Worm (Caenorhabditis elegans) whole organism, L2 larva: ENCODE data around the gene bath-28.

Experiments used
- C34F6.9 ChIP-seq: fragments of 150-350 bp; optimal IDR thresholded peaks from 2 replicates; lab custom pipeline; 2014; ENCODE audit warnings: missing biosample characterization, missing genetic modification characterization
- F13H6.1 ChIP-seq: sonication (generic microtip); optimal IDR thresholded peaks from 2 replicates; lab custom pipeline; 2016; ENCODE audit warnings: missing genetic modification characterization, missing compliant biosample characterization
- Y55F3AM.14 ChIP-seq: fragments of 200-800 bp; sonication (Bioruptor generic); optimal IDR thresholded peaks from 2 replicates; lab custom pipeline; 2018; ENCODE audit warnings: mild to moderate bottlenecking, missing genetic modification characterization, missing compliant biosample characterization
- ZK546.5 ChIP-seq: sonication (generic microtip); optimal IDR thresholded peaks from 2 replicates; lab custom pipeline; 2017; ENCODE audit warnings: missing biosample characterization, missing genetic modification characterization
- alr-1 ChIP-seq: fragments of 150-350 bp; optimal IDR thresholded peaks from 2 replicates; lab custom pipeline; 2014; ENCODE audit warnings: missing biosample characterization, missing genetic modification characterization
- aly-2 ChIP-seq: fragments of 150-350 bp; optimal IDR thresholded peaks from 2 replicates; lab custom pipeline; 2014; ENCODE audit warnings: missing biosample characterization, missing genetic modification characterization
- blmp-1 ChIP-seq: sonication (generic microtip); optimal IDR thresholded peaks from 2 replicates; lab custom pipeline; 2017; ENCODE audit warnings: missing genetic modification characterization, mild to moderate bottlenecking, missing compliant biosample characterization, antibody characterized with exemption, moderate library complexity; ENCODE audit not compliant: insufficient read depth
- ceh-16 ChIP-seq: fragments of 150-350 bp; optimal IDR thresholded peaks from 2 replicates; lab custom pipeline; 2014; ENCODE audit warnings: missing biosample characterization, missing genetic modification characterization
- crh-2 ChIP-seq: sonication (generic microtip); optimal IDR thresholded peaks from 2 replicates; lab custom pipeline; 2017; ENCODE audit warnings: missing biosample characterization, missing genetic modification characterization
- dmd-4 ChIP-seq: sonication (generic microtip); optimal IDR thresholded peaks from 2 replicates; lab custom pipeline; 2017; ENCODE audit warnings: missing biosample characterization, missing genetic modification characterization
- egl-27 ChIP-seq: sonication (generic microtip); optimal IDR thresholded peaks from 3 replicates; lab custom pipeline; 2017; ENCODE audit warnings: missing biosample characterization, missing genetic modification reagents, missing genetic modification characterization
- elt-1 ChIP-seq: fragments of 150-350 bp; optimal IDR thresholded peaks from 2 replicates; lab custom pipeline; 2014; ENCODE audit warnings: missing biosample characterization, missing genetic modification characterization
- fos-1 ChIP-seq: fragments of 150-350 bp; optimal IDR thresholded peaks from 2 replicates; lab custom pipeline; 2014; ENCODE audit warnings: missing biosample characterization, missing genetic modification characterization
- gmeb-1 ChIP-seq: fragments of 150-350 bp; optimal IDR thresholded peaks from 2 replicates; lab custom pipeline; 2014; ENCODE audit warnings: missing biosample characterization, missing genetic modification characterization
- lin-13 ChIP-seq: fragments of 150-350 bp; optimal IDR thresholded peaks from 2 replicates; lab custom pipeline; 2014; ENCODE audit warnings: missing biosample characterization, missing genetic modification reagents, missing genetic modification characterization
- lsy-2 ChIP-seq, 2 experiments: fragments of 150-350 bp in 1 of 2; sonication (generic microtip) in 1 of 2; optimal IDR thresholded peaks; 2 replicates each; lab custom pipeline; 2014 to 2017; ENCODE audit warnings: missing biosample characterization in 2 of 2, missing genetic modification characterization in 2 of 2
- mdl-1 ChIP-seq, 2 experiments: fragments of 150-350 bp in 1 of 2; sonication (generic microtip) in 1 of 2; optimal IDR thresholded peaks; 2 replicates each; lab custom pipeline; 2017; ENCODE audit warnings: missing biosample characterization in 2 of 2, missing genetic modification characterization in 2 of 2
- nhr-12 ChIP-seq: fragments of 150-350 bp; optimal IDR thresholded peaks from 2 replicates; lab custom pipeline; 2014; ENCODE audit warnings: missing biosample characterization, missing genetic modification characterization
- nhr-129 ChIP-seq: fragments of 150-350 bp; optimal IDR thresholded peaks from 2 replicates; lab custom pipeline; 2014; ENCODE audit warnings: missing biosample characterization, missing genetic modification characterization
- nhr-21 ChIP-seq: fragments of 150-350 bp; optimal IDR thresholded peaks from 2 replicates; lab custom pipeline; 2014; ENCODE audit warnings: missing biosample characterization, missing genetic modification characterization
- nhr-23 ChIP-seq: fragments of 150-350 bp; optimal IDR thresholded peaks from 2 replicates; lab custom pipeline; 2014; ENCODE audit warnings: missing biosample characterization, missing genetic modification reagents, missing genetic modification characterization
- nhr-237 ChIP-seq: fragments of 150-350 bp; optimal IDR thresholded peaks from 2 replicates; lab custom pipeline; 2014; ENCODE audit warnings: missing biosample characterization, missing genetic modification characterization
- nhr-25 ChIP-seq: fragments of 150-350 bp; sonication (generic microtip); optimal IDR thresholded peaks from 3 replicates; lab custom pipeline; 2014; ENCODE audit warnings: missing biosample characterization, missing genetic modification characterization
- nhr-77 ChIP-seq: fragments of 150-350 bp; optimal IDR thresholded peaks from 2 replicates; lab custom pipeline; 2014; ENCODE audit warnings: missing biosample characterization, missing genetic modification characterization
- peb-1 ChIP-seq: fragments of 150-350 bp; optimal IDR thresholded peaks from 2 replicates; lab custom pipeline; 2014; ENCODE audit warnings: missing biosample characterization, missing genetic modification characterization
- sem-4 ChIP-seq: fragments of 150-350 bp; optimal IDR thresholded peaks from 2 replicates; lab custom pipeline; 2014; ENCODE audit warnings: missing biosample characterization, missing genetic modification reagents, missing genetic modification characterization
- skn-1 ChIP-seq: sonication (generic microtip); optimal IDR thresholded peaks from 2 replicates; lab custom pipeline; 2017; ENCODE audit warnings: missing biosample characterization, missing genetic modification characterization
- sma-3 ChIP-seq: sonication (generic microtip); optimal IDR thresholded peaks from 2 replicates; lab custom pipeline; 2016; ENCODE audit warnings: missing genetic modification reagents, missing genetic modification characterization, missing compliant biosample characterization
- sma-9 ChIP-seq, 2 experiments: fragments of 150-350 bp in 1 of 2; sonication (generic microtip) in 1 of 2; optimal IDR thresholded peaks; 2 replicates each; lab custom pipeline; 2014 to 2016; ENCODE audit warnings: missing genetic modification characterization in 2 of 2, mild to moderate bottlenecking in 1 of 2, missing biosample characterization in 1 of 2, missing compliant biosample characterization in 1 of 2, missing genetic modification reagents in 1 of 2, moderate library complexity in 1 of 2
- unc-39 ChIP-seq: fragments of 150-350 bp; optimal IDR thresholded peaks from 2 replicates; lab custom pipeline; 2014; ENCODE audit warnings: missing biosample characterization, missing genetic modification characterization
- unc-55 ChIP-seq: fragments of 150-350 bp; sonication (generic microtip); optimal IDR thresholded peaks from 3 replicates; lab custom pipeline; 2014; ENCODE audit warnings: missing biosample characterization, missing genetic modification reagents, missing genetic modification characterization
- unc-62 ChIP-seq: fragments of 150-350 bp; optimal IDR thresholded peaks from 2 replicates; lab custom pipeline; 2014; ENCODE audit warnings: missing biosample characterization, missing genetic modification reagents, missing genetic modification characterization
- zag-1 ChIP-seq: fragments of 150-350 bp; optimal IDR thresholded peaks from 2 replicates; lab custom pipeline; 2014; ENCODE audit warnings: missing biosample characterization, missing genetic modification characterization
- ztf-4 ChIP-seq: fragments of 150-350 bp; optimal IDR thresholded peaks from 2 replicates; lab custom pipeline; 2014; ENCODE audit warnings: missing biosample characterization, missing genetic modification characterization

bath-28 gene

DNA sequence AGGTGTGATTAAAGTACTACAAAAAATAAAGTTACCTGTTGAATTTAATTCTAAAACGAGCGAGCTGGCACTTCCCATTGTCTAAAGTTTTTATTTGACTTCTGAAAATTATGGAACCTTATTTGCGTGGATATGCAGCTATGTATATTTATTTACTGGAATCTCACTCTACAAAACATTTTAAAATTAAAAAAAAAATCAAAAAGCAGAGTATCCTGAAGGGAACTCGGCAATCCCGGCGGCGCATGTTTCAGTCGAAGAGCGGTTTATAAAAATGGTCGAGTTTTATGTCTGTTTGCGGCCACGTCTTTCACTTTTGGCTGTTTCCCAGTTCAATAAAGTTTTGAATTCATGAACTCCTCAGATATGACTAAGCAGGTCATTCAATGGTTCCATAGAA is 7.7 kb downstream of the bath-28 start, which contains the start of gene F14D2.19:
TSS of gene F14D2.19 (minus strand) at position 101 of the 400 bp plus-strand sequence.
- no peak for TF ChIP-seq nhr-12 (tag; lab: Kevin White, UChicago)
- TF ChIP-seq ceh-16 (tag; lab: Kevin White, UChicago), result no peak
- no peak for TF ChIP-seq F13H6.1 (tag; lab: Kevin White, UChicago)
- no peak for TF ChIP-seq nhr-21
- no peak for TF ChIP-seq fos-1 (tag; lab: Kevin White, UChicago)
- TF ChIP-seq nhr-23 (tag; lab: Kevin White, UChicago), result no peak
- TF ChIP-seq alr-1 (tag; lab: Kevin White, UChicago), result no peak
- no peak for TF ChIP-seq skn-1 (tag; lab: Kevin White, UChicago)
- no peak for TF ChIP-seq lsy-2 (tag; optimal IDR thresholded peaks at IDR 0.05; lab: Kevin White, UChicago)
- TF ChIP-seq ztf-4 (tag; lab: Kevin White, UChicago), result no peak
- TF ChIP-seq blmp-1 (tag; lab: Kevin White, UChicago), result no peak
- no peak for TF ChIP-seq nhr-25 (tag; lab: Kevin White, UChicago)
- TF ChIP-seq elt-1 (tag; lab: Kevin White, UChicago), result no peak
- TF ChIP-seq Y55F3AM.14 (GFP tag; lab: Kevin White, UChicago), result no peak
- no peak for TF ChIP-seq mdl-1 (tag; optimal IDR thresholded peaks at IDR 0.05; lab: Kevin White, UChicago)
- TF ChIP-seq egl-27 (tag; lab: Kevin White, UChicago), result no peak
- TF ChIP-seq sma-9 (GFP tag; optimal IDR thresholded peaks at IDR 0.05; lab: Kevin White, UChicago), result no peak
- no peak for TF ChIP-seq sma-9 (tag; optimal IDR thresholded peaks at IDR 0.05; lab: Kevin White, UChicago)
- no peak for TF ChIP-seq aly-2 (tag; lab: Kevin White, UChicago)
- TF ChIP-seq, all 48 proteins: peak for 0

DNA sequence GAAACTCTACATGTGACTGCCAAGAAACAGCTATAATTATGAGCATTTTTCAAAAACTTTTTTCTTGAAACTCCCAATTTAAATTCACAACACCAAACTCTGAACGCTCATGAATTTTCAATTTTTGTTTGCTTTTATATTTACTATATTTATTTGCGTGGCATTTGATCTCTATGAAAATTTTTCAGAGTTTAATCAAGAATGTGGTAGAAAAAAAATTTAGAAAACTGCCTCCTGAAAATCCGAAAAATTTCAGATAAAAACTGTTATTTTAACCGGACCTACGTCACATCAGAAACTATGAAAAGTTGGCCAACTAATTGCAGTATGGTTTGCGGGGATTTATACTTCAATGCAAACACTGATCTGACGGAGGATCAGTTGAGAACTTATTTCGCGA is 12.7 kb downstream of the bath-28 start, which contains the start of gene irld-27:
TSS of gene irld-27 (plus strand) at position 301 of the 400 bp plus-strand sequence.
- TF ChIP-seq nhr-25 (tag; lab: Kevin White, UChicago) (no peak), sem-4 (tag; lab: Kevin White, UChicago) (no peak), egl-27 (tag; lab: Kevin White, UChicago) (no peak), dmd-4 (tag; lab: Kevin White, UChicago) (no peak), unc-39 (tag; lab: Kevin White, UChicago) (no peak), nhr-12 (tag; lab: Kevin White, UChicago) (no peak), nhr-237 (tag; lab: Kevin White, UChicago) (no peak), nhr-21 (no peak), gmeb-1 (no peak), alr-1 (tag; lab: Kevin White, UChicago) (no peak), crh-2 (no peak), F13H6.1 (tag; lab: Kevin White, UChicago) (no peak), lin-13 (GFP tag; lab: Kevin White, UChicago) (no peak), elt-1 (tag; lab: Kevin White, UChicago) (no peak), nhr-77 (tag; lab: Kevin White, UChicago) (no peak), ZK546.5 (tag; lab: Kevin White, UChicago) (no peak)

DNA sequence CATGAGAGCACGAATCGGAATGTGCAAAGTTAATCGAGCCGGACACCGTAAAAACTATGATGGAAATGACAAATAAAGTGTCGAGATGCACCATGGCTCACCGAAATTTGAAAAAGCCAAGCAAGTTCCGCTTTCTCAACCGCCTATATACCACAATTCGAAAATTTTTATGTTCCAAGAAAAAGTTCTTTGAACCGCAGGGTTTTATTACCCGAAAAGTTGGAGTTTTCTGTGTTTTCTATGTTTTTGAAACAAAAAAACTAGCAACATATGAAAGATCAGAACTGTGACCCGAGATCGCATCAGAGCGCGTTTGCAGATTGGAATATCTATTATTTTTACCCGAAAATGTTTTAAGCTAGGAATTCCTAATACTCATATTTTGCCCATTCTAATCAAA is 17.7 kb downstream of the bath-28 start, which contains the start of gene Y46D2A.3:
TSS of gene Y46D2A.3 (minus strand) at position 101 of the 400 bp plus-strand sequence.
- TF ChIP-seq zag-1 (tag; lab: Kevin White, UChicago) (no peak), aly-2 (tag; lab: Kevin White, UChicago) (no peak), nhr-25 (tag; lab: Kevin White, UChicago) (no peak), ztf-4 (tag; lab: Kevin White, UChicago) (no peak), ceh-16 (tag; lab: Kevin White, UChicago) (no peak), peb-1 (no peak), dmd-4 (tag; lab: Kevin White, UChicago) (no peak), blmp-1 (tag; lab: Kevin White, UChicago) (no peak), F13H6.1 (tag; lab: Kevin White, UChicago) (no peak), fos-1 (tag; lab: Kevin White, UChicago) (no peak), crh-2 (no peak), elt-1 (tag; lab: Kevin White, UChicago) (no peak), nhr-129 (tag; lab: Kevin White, UChicago) (no peak), Y55F3AM.14 (GFP tag; lab: Kevin White, UChicago) (no peak), sma-3 (GFP tag; lab: Kevin White, UChicago) (no peak), unc-55 (GFP tag; lab: Kevin White, UChicago) (no peak), unc-62 (GFP tag; lab: Kevin White, UChicago) (no peak), sem-4 (tag; lab: Kevin White, UChicago) (no peak)

DNA sequence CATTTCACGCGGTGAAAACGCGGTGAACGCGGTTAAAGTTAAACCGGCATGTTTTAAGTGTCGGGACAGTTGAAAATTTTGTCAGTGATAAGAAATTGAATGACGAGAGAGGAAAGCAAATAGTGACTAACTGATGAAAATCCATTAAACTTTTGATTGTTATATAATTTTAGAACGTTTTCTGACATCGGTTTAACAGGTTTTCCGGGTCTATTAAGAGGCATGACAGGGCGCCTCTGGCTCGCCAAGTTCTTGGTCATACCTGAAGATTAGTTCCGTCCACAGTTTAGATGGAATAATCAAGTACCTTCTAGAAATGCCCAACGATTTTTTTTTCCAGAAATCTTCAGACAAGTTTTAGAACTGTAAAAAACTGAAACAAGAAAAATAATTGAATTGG is 21.6 kb downstream of the bath-28 start, which contains the start of gene Y46D2A.2:
TSS of gene Y46D2A.2 (minus strand) at position 101 of the 400 bp plus-strand sequence.
- TF ChIP-seq C34F6.9, result no peak
- no peak for TF ChIP-seq nhr-23 (tag; lab: Kevin White, UChicago)
- TF ChIP-seq, all 48 proteins: peak for 0
